Worm (Caenorhabditis elegans): ENCODE data around the gene C06G1.1.

- TF ChIP-seq him-1 (tag; optimal IDR thresholded peaks at IDR 0.05) (no peak), dao-5 (tag; optimal IDR thresholded peaks at IDR 0.05) (no peak)
Measured at ce11 chrX:16679117-16679590, 46.0 kb downstream of the C06G1.1 start, which contains the start of gene F22H10.2.

Data from whole organism, L4/young adult.